Fruit fly (Drosophila melanogaster) whole organism, pupa: ENCODE measurements around the gene Nnk.
"Not testable (repeated sequence)": the region's sequence is repeated elsewhere in the genome, so short reads cannot be mapped to it uniquely, and the experiment has no call there.

ENCODE experiments used
- CG10348 ChIP-seq: fragments of 200-800 bp; sonication (Bioruptor generic); IDR thresholded peaks from 2 replicates; pipeline ENCODE4 v1.3.6; 2022; ENCODE audit warnings: missing biosample characterization, missing genetic modification characterization
- CG12605 ChIP-seq: fragments of 200-800 bp; sonication (Bioruptor generic); IDR thresholded peaks from 2 replicates; pipeline ENCODE4 v1.3.6; 2022; ENCODE audit warnings: missing biosample characterization, missing genetic modification characterization
- CG13204 ChIP-seq: fragments of 200-800 bp; sonication (Bioruptor generic); optimal IDR thresholded peaks from 2 replicates; lab custom pipeline; 2018; ENCODE audit warnings: missing biosample characterization, mild to moderate bottlenecking, missing genetic modification characterization, moderate library complexity
- CG14655 ChIP-seq: fragments of 200-800 bp; sonication (Bioruptor generic); optimal IDR thresholded peaks from 3 replicates; lab custom pipeline; 2017; ENCODE audit warnings: mild to moderate bottlenecking, missing biosample characterization, missing genetic modification reagents, missing genetic modification characterization
- CG15710 ChIP-seq: fragments of 200-800 bp; sonication (Bioruptor generic); optimal IDR thresholded peaks from 2 replicates; lab custom pipeline; 2018; ENCODE audit warnings: missing biosample characterization, mild to moderate bottlenecking, missing genetic modification characterization, moderate library complexity
- CG17806 ChIP-seq: fragments of 200-800 bp; sonication (Bioruptor generic); optimal IDR thresholded peaks from 2 replicates; lab custom pipeline; 2018; ENCODE audit warnings: missing biosample characterization, mild to moderate bottlenecking, missing genetic modification characterization, moderate library complexity
- CG32121 ChIP-seq: fragments of 200-800 bp; sonication (Bioruptor generic); IDR thresholded peaks from 2 replicates; pipeline ENCODE4 v1.3.6; 2022; ENCODE audit warnings: missing biosample characterization, missing genetic modification characterization
- CG34367 ChIP-seq: fragments of 200-800 bp; sonication (Bioruptor generic); optimal IDR thresholded peaks from 2 replicates; lab custom pipeline; 2018; ENCODE audit warnings: missing biosample characterization, mild to moderate bottlenecking, missing genetic modification characterization
- CG4496 ChIP-seq: fragments of 200-800 bp; sonication (Bioruptor generic); IDR thresholded peaks from 3 replicates; pipeline ENCODE4 v1.3.6; 2022; ENCODE audit warnings: missing biosample characterization, missing genetic modification characterization
- CG8159 ChIP-seq: fragments of 200-800 bp; sonication (Bioruptor generic); optimal IDR thresholded peaks from 3 replicates; lab custom pipeline; 2018; ENCODE audit warnings: missing biosample characterization, mild to moderate bottlenecking, missing genetic modification characterization, moderate library complexity
- CG8301 ChIP-seq: fragments of 200-800 bp; sonication (Bioruptor generic); optimal IDR thresholded peaks from 2 replicates; lab custom pipeline; 2018; ENCODE audit warnings: missing biosample characterization, mild to moderate bottlenecking, missing genetic modification characterization
- CG9948 ChIP-seq: fragments of 200-800 bp; sonication (Bioruptor generic); optimal IDR thresholded peaks from 2 replicates; lab custom pipeline; 2018; ENCODE audit warnings: missing biosample characterization, mild to moderate bottlenecking, missing genetic modification characterization, moderate library complexity
- D1 ChIP-seq: fragments of 200-800 bp; sonication (Bioruptor generic); optimal IDR thresholded peaks from 2 replicates; lab custom pipeline; 2018; ENCODE audit warnings: missing biosample characterization, mild to moderate bottlenecking, missing genetic modification characterization, moderate library complexity
- EcR ChIP-seq: fragments of 200-800 bp; sonication (Bioruptor generic); optimal IDR thresholded peaks from 3 replicates; lab custom pipeline; 2019; ENCODE audit warnings: missing biosample characterization, missing genetic modification characterization, mild to moderate bottlenecking, moderate library complexity, missing genetic modification reagents
- Ets98B ChIP-seq: fragments of 200-800 bp; sonication (Bioruptor generic); IDR thresholded peaks from 2 replicates; pipeline ENCODE4 v1.3.6; 2022; ENCODE audit warnings: missing biosample characterization, missing genetic modification characterization
- Pif1A ChIP-seq: fragments of 200-800 bp; sonication (Bioruptor generic); optimal IDR thresholded peaks from 3 replicates; lab custom pipeline; 2016; ENCODE audit warnings: missing biosample characterization, missing genetic modification characterization
- Pif1B ChIP-seq: fragments of 200-800 bp; sonication (Bioruptor generic); optimal IDR thresholded peaks from 3 replicates; lab custom pipeline; 2016; ENCODE audit warnings: missing biosample characterization, missing genetic modification characterization
- Snoo ChIP-seq: fragments of 200-800 bp; sonication (Bioruptor generic); optimal IDR thresholded peaks from 3 replicates; lab custom pipeline; 2017; ENCODE audit warnings: missing biosample characterization, mild to moderate bottlenecking, missing genetic modification characterization, inconsistent platforms
- gl ChIP-seq: fragments of 200-800 bp; sonication (Bioruptor generic); optimal IDR thresholded peaks from 2 replicates; lab custom pipeline; 2018; ENCODE audit warnings: missing biosample characterization, mild to moderate bottlenecking, missing genetic modification characterization
- rn ChIP-seq: fragments of 200-800 bp; sonication (Bioruptor generic); IDR thresholded peaks from 2 replicates; pipeline ENCODE4 v1.3.6; 2022; ENCODE audit warnings: missing biosample characterization, missing genetic modification characterization

The Nnk gene

DNA sequence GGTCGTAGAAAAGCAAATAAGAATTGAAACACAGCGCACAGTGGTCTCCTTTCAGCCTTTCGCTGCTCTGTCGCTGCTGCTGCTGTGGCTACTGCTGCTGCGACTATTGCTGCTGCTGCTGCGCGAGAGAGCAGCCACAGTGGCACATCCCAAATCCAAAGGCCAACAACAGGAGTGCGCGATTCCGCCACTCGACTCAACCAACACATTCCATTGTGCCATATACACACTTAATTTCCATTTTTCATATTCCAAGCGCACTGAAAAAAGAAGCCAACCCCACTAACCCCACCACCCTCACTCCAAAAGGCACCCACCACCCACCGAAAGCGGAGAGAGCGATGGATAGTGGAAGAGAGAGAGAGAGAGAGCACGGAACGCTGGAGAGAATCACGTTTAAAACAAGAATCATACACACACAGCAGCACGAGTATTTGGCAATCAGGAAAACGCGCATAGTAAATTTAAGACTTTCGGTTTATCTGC is 28.9 kb downstream of the Nnk start:
- TF ChIP-seq gl (tag; lab: Kevin White, UChicago): no peak

DNA sequence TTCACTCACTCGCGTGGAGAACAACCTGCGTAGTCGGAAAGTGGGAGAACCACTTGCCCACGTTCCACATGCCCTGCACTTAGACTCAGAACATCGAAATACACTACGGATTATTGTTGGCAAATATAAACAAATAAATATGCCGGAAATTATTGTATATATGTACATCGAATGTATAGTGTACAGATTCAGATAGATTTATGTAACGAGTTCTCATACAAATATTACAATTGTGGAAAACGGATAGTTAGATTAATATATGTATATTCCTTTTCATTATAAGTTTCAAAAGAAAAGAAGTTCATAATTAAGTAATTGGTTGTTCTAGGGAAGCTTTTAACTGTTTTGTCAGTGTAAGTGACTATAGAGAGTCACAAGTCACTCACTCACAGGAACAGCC is 30.5 kb downstream of the Nnk start:
- no peak for TF ChIP-seq D1 (tag; lab: Kevin White, UChicago)
- no peak for TF ChIP-seq CG10348 (GFP tag; lab: Robert Waterston, UW)
- TF ChIP-seq CG12605 (GFP tag; lab: Robert Waterston, UW): no peak
- TF ChIP-seq CG14655 (GFP tag; lab: Kevin White, UChicago): peak; percentile 59
- TF ChIP-seq CG8159 (tag; lab: Kevin White, UChicago): peak; percentile 51
- TF ChIP-seq gl (tag; lab: Kevin White, UChicago): no peak

DNA sequence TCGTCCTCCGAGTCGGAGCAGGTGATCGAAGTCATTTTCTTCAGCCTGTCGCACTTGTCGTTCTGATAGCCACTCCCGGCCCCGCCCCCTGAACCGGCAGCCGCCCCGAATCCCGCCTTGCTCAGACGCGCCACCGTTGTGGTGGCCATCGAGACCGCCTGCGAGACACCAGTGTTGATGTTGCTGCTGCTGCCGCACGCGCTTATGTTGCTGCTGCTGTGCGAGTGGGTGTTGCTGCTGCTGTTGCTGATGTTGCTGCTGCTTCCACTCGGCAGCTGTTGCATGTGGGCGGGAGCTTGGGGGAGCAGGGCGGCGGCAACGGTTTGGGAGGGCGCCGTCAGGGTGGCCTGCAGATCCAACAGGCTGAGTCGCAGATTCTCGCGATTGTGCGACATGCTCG is 31.2 kb downstream of the Nnk start:
- TF ChIP-seq CG14655 (GFP tag; lab: Kevin White, UChicago): no peak
- TF ChIP-seq gl (tag; lab: Kevin White, UChicago): no peak
- TF ChIP-seq CG8159 (tag; lab: Kevin White, UChicago): no peak
- no peak for TF ChIP-seq CG34367 (tag; lab: Kevin White, UChicago)
- no peak for TF ChIP-seq CG4496 (GFP tag; lab: Robert Waterston, UW)
- no peak for TF ChIP-seq Snoo (tag; lab: Kevin White, UChicago)
- no peak for TF ChIP-seq CG10348 (GFP tag; lab: Robert Waterston, UW)
- TF ChIP-seq D1 (tag; lab: Kevin White, UChicago): no peak
- no peak for TF ChIP-seq CG12605 (GFP tag; lab: Robert Waterston, UW)
- TF ChIP-seq CG9948 (tag; lab: Kevin White, UChicago): no peak
- TF ChIP-seq rn (GFP tag; lab: Robert Waterston, UW): no peak
- TF ChIP-seq CG17806 (tag; lab: Kevin White, UChicago): no peak

DNA sequence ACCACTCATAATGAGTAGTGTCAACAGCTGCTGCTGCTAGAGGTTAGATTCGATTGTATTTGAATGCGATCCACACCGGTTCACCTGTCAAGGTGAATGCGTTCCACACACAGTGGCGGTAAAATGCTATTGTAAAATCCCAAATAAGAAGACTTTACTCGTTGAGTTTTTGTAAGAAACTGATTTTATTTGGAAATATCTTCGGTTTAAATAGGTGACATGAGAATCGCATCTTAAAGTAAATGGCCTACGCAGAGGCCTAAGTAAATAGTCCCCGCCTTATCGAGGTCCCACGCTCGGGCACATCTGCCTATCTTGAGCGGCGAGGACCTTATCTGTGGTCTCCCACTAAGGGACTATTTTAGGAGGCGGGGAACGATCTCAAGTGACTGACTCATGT is 42.0 kb downstream of the Nnk start, which contains the start of gene TyrR:
TSS of gene TyrR (minus strand) at position 101 of the 400 bp plus-strand sequence.
- not testable (repeated sequence) for TF ChIP-seq CG10348 (GFP tag; lab: Robert Waterston, UW); Pif1A (GFP tag; lab: Kevin White, UChicago); CG15710 (tag; lab: Kevin White, UChicago)

DNA sequence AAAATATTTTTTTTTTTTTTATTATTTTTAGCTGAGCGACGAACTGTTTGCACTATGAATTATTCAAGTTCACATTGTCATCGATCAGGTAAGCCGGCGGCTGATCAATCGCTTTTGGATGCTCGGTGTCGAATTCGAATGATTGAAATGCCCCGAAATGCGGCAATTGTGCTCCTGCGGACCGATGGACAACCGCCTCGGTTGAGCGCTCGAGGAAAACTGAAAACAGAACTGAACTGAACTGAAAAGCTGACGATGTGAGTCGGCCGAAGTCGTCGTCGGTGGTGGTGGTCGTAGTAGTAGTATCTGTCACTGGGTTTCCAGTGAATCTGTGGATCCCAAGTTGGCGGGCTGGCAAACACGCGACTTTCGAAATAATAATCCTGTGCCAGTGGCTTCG is 42.8 kb downstream of the Nnk start:
- no peak for TF ChIP-seq EcR (GFP tag; lab: Kevin White, UChicago)
- TF ChIP-seq, all 21 proteins: peak for 0

DNA sequence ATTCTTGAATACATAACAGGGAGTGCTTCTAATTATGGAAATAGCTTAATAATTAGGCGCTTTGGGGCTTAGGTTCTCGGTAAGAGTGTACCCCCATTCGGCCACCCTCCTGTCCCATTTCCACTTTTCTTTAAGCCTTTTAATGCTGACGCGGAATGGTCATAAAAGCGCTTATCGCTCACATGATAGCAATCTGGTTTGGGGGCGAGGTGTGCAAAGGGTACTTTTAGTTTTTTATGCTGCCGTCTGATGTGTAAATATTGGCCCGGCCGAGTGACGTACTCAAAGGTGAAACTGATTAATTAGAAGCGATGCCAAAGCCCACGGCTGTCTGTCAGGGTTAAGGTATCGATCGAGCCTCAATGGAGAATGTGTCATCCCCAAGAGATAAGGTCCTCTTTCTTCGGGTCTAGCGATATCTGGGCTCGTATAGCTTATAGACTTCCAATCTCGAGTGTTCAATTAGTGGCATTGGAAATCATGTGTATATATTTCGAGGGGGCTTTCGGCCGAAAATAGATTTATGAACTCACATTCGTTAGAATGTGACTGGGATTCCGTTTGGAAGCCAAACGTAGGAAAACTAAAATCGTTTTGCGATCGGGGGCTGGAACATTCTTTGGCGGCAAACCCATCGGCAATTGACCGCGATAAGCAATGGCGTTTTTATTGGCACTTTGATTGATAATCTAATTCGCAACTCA is 45.1 kb downstream of the Nnk start:
- TF ChIP-seq rn (GFP tag; lab: Robert Waterston, UW) (no peak), Ets98B (GFP tag; lab: Robert Waterston, UW) (no peak), gl (tag; lab: Kevin White, UChicago) (no peak), CG8159 (tag; lab: Kevin White, UChicago) (no peak), D1 (tag; lab: Kevin White, UChicago) (no peak), CG17806 (tag; lab: Kevin White, UChicago) (no peak), CG13204 (no peak), CG10348 (GFP tag; lab: Robert Waterston, UW) (no peak), CG34367 (tag; lab: Kevin White, UChicago) (no peak), Snoo (tag; lab: Kevin White, UChicago) (no peak), Pif1B (GFP tag; lab: Kevin White, UChicago) (no peak), CG15710 (tag; lab: Kevin White, UChicago) (no peak), CG12605 (GFP tag; lab: Robert Waterston, UW) (no peak), Pif1A (GFP tag; lab: Kevin White, UChicago) (no peak), CG4496 (GFP tag; lab: Robert Waterston, UW) (no peak), CG8301 (tag; lab: Kevin White, UChicago) (no peak)

DNA sequence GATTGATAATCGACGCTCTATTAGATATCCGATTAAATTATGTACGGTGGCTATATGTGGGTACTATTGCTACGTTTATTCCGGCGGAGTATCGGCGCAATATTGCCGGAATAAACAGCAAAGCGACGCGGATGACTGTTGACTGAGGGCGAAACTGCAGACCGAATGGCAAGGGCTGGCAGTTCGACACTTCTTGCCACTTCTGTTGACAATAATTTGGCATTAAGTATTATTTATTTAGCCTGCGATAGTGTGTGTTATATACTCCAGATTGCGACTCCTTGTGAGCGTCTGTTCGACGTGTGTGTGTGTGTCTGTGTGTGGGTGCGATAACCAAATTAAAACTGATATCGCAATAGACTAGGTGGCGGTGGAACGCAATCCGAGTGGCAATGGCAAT is 46.1 kb downstream of the Nnk start:
- TF ChIP-seq Snoo (tag; lab: Kevin White, UChicago) (no peak), CG12605 (GFP tag; lab: Robert Waterston, UW) (no peak), rn (GFP tag; lab: Robert Waterston, UW) (no peak), Pif1A (GFP tag; lab: Kevin White, UChicago) (no peak), CG32121 (GFP tag; lab: Robert Waterston, UW) (no peak), gl (tag; lab: Kevin White, UChicago) (no peak), EcR (GFP tag; lab: Kevin White, UChicago) (no peak), CG8159 (tag; lab: Kevin White, UChicago) (no peak)
